Worm (Caenorhabditis elegans): ENCODE measurements around the gene K08D9.4.

The K08D9.4 gene

ce11 chrV:3156786-3157185 is 43.4 kb downstream of the K08D9.4 start, which contains the start of gene exh-1:
Gene exh-1, plus strand, starts transcription at chrV:3157086.
- TF ChIP-seq ztf-29 (GFP tag; IDR thresholded peaks at IDR 0.05), result no peak
- TF ChIP-seq ref-1 (GFP tag; conservative IDR thresholded peaks at IDR 0.05), result no peak
- no peak for TF ChIP-seq cog-1 (tag; optimal IDR thresholded peaks at IDR 0.05)
- no peak for TF ChIP-seq tab-1 (GFP tag; IDR thresholded peaks at IDR 0.05)
- TF ChIP-seq flt-1 (GFP tag; IDR thresholded peaks at IDR 0.05), result no peak
- TF ChIP-seq T22C8.4 (GFP tag; IDR thresholded peaks at IDR 0.05), result no peak
- no peak for TF ChIP-seq med-1 (GFP tag; optimal IDR thresholded peaks at IDR 0.05; ENCODE audit: insufficient read depth)
- no peak for TF ChIP-seq ztf-23 (GFP tag; IDR thresholded peaks at IDR 0.05)
- TF ChIP-seq klf-2 (GFP tag; conservative IDR thresholded peaks at IDR 0.05), result no peak

- TF ChIP-seq flt-1 (GFP tag; IDR thresholded peaks at IDR 0.05) (no peak), ref-1 (GFP tag; conservative IDR thresholded peaks at IDR 0.05) (no peak), ztf-23 (GFP tag; IDR thresholded peaks at IDR 0.05) (no peak), cog-1 (tag; optimal IDR thresholded peaks at IDR 0.05) (no peak), klf-2 (GFP tag; conservative IDR thresholded peaks at IDR 0.05) (no peak), tab-1 (GFP tag; IDR thresholded peaks at IDR 0.05) (no peak), med-1 (GFP tag; optimal IDR thresholded peaks at IDR 0.05; ENCODE audit: insufficient read depth) (no peak), T22C8.4 (GFP tag; IDR thresholded peaks at IDR 0.05) (no peak), ztf-29 (GFP tag; IDR thresholded peaks at IDR 0.05) (no peak)
These were observed 45.2 kb downstream of the K08D9.4 start, which contains the start of gene srab-7 for ce11 chrV:3155072-3155471. Gene srab-7, minus strand, starts transcription at chrV:3155172.

- no peak for TF ChIP-seq T22C8.4 (GFP tag; IDR thresholded peaks at IDR 0.05)
- TF ChIP-seq ztf-23 (GFP tag; IDR thresholded peaks at IDR 0.05), result no peak
- TF ChIP-seq ztf-29 (GFP tag; IDR thresholded peaks at IDR 0.05), result no peak
- no peak for TF ChIP-seq flt-1 (GFP tag; IDR thresholded peaks at IDR 0.05)
These were observed 48.4 kb downstream of the K08D9.4 start, which contains the start of gene srab-6 for ce11 chrV:3151862-3152261. Gene srab-6, minus strand, starts transcription at chrV:3151962.

- TF ChIP-seq ztf-23 (GFP tag; IDR thresholded peaks at IDR 0.05), result no peak
- TF ChIP-seq med-1 (GFP tag; optimal IDR thresholded peaks at IDR 0.05; ENCODE audit: insufficient read depth), result no peak
- TF ChIP-seq T22C8.4 (GFP tag; IDR thresholded peaks at IDR 0.05), result no peak
- no peak for TF ChIP-seq tab-1 (GFP tag; IDR thresholded peaks at IDR 0.05)
- no peak for TF ChIP-seq klf-2 (GFP tag; conservative IDR thresholded peaks at IDR 0.05)
- TF ChIP-seq ztf-29 (GFP tag; IDR thresholded peaks at IDR 0.05), result no peak
- no peak for TF ChIP-seq ref-1 (GFP tag; conservative IDR thresholded peaks at IDR 0.05)
- TF ChIP-seq flt-1 (GFP tag; IDR thresholded peaks at IDR 0.05), result no peak
- no peak for TF ChIP-seq cog-1 (tag; optimal IDR thresholded peaks at IDR 0.05)
These were observed 50.3 kb downstream of the K08D9.4 start for ce11 chrV:3149910-3150428.

Data from whole organism, midembryonic.